Worm (Caenorhabditis elegans) whole organism, early embryonic: ENCODE measurements around the gene T14A8.2.

Experiments
- B0310.2 ChIP-seq: sonication (generic microtip); optimal IDR thresholded peaks from 2 replicates; lab custom pipeline; 2016; ENCODE audit warnings: mild to moderate bottlenecking, missing genetic modification characterization, missing compliant biosample characterization
- F13C5.2 ChIP-seq: sonication (generic microtip); optimal IDR thresholded peaks from 2 replicates; lab custom pipeline; 2017; ENCODE audit warnings: mild to moderate bottlenecking, missing genetic modification characterization, inconsistent platforms, missing compliant biosample characterization
- aly-1 ChIP-seq: sonication (generic microtip); optimal IDR thresholded peaks from 2 replicates; lab custom pipeline; 2016; ENCODE audit warnings: missing genetic modification characterization, missing compliant biosample characterization
- ama-1 ChIP-seq: fragments of 150-350 bp; optimal IDR thresholded peaks from 2 replicates; lab custom pipeline; 2014
- ceh-13 ChIP-seq: fragments of 200-800 bp; sonication (Bioruptor generic); optimal IDR thresholded peaks from 2 replicates; lab custom pipeline; 2018; ENCODE audit warnings: mild to moderate bottlenecking, missing genetic modification characterization, missing compliant biosample characterization
- ceh-36 ChIP-seq: sonication (generic microtip); optimal IDR thresholded peaks from 2 replicates; lab custom pipeline; 2016; ENCODE audit warnings: missing genetic modification characterization, inconsistent platforms, missing compliant biosample characterization
- flt-1 ChIP-seq: fragments of 200-800 bp; sonication (Bioruptor generic); IDR thresholded peaks from 2 replicates; pipeline ENCODE4 v1.3.6; 2022; ENCODE audit warnings: missing genetic modification characterization, missing compliant biosample characterization
- hmg-4 ChIP-seq: fragments of 200-800 bp; sonication (Bioruptor generic); optimal IDR thresholded peaks from 2 replicates; lab custom pipeline; 2018; ENCODE audit warnings: mild to moderate bottlenecking, missing genetic modification characterization, missing compliant biosample characterization
- hnd-1 ChIP-seq: sonication (generic microtip); optimal IDR thresholded peaks from 2 replicates; lab custom pipeline; 2016; ENCODE audit warnings: missing genetic modification characterization, missing compliant biosample characterization
- scrt-1 ChIP-seq: fragments of 200-800 bp; sonication (Bioruptor generic); IDR thresholded peaks from 2 replicates; pipeline ENCODE4 v1.3.6; 2022; ENCODE audit warnings: missing genetic modification characterization, missing compliant biosample characterization
- sea-1 ChIP-seq: fragments of 200-800 bp; sonication (Bioruptor generic); conservative IDR thresholded peaks from 2 replicates; pipeline ENCODE4 v1.3.6; 2022; ENCODE audit warnings: missing genetic modification characterization, missing compliant biosample characterization
- tbx-11 ChIP-seq: fragments of 200-800 bp; sonication (Bioruptor generic); IDR thresholded peaks from 2 replicates; pipeline ENCODE4 v1.3.6; 2022; ENCODE audit warnings: missing genetic modification characterization, missing compliant biosample characterization

ce11 chrIV:7830151-7830550, 7.7 kb upstream of the T14A8.2 start, which contains the start of gene mvb-12:
- no peak for TF ChIP-seq ama-1
- TF ChIP-seq sea-1 (GFP tag; lab: Robert Waterston, UW): no peak
- no peak for TF ChIP-seq flt-1
- TF ChIP-seq B0310.2 (tag; lab: Kevin White, UChicago): no peak
- TF ChIP-seq tbx-11 (GFP tag; lab: Robert Waterston, UW): no peak
- no peak for TF ChIP-seq scrt-1 (GFP tag; lab: Robert Waterston, UW)
- TF ChIP-seq ceh-13 (GFP tag; lab: Kevin White, UChicago): no peak
- TF ChIP-seq hnd-1 (tag; lab: Kevin White, UChicago): no peak
- TF ChIP-seq ceh-36: no peak
- no peak for TF ChIP-seq hmg-4 (GFP tag; lab: Kevin White, UChicago)
- no peak for TF ChIP-seq F13C5.2 (tag; lab: Kevin White, UChicago)
- no peak for TF ChIP-seq aly-1 (tag; lab: Kevin White, UChicago)
